Worm (Caenorhabditis elegans) whole organism, young adult: ENCODE data around the gene hmit-1.1.

Experiments
- B0019.2 ChIP-seq: fragments of 200-800 bp; sonication (Bioruptor generic); conservative IDR thresholded peaks from 2 replicates; pipeline ENCODE4 v1.3.6; 2022; ENCODE audit warnings: missing genetic modification reagents, missing genetic modification characterization, missing compliant biosample characterization
- B0261.1 ChIP-seq: sonication (generic microtip); optimal IDR thresholded peaks from 2 replicates; lab custom pipeline; 2016; ENCODE audit warnings: mild to moderate bottlenecking, missing genetic modification characterization, moderate library complexity, missing compliant biosample characterization
- B0336.3 ChIP-seq: fragments of 200-800 bp; sonication (Bioruptor generic); IDR thresholded peaks from 2 replicates; pipeline ENCODE4 v1.3.6; 2022; ENCODE audit warnings: missing genetic modification characterization, missing compliant biosample characterization
- C17E4.6 ChIP-seq: fragments of 200-800 bp; sonication (Bioruptor generic); IDR thresholded peaks from 2 replicates; pipeline ENCODE4 v1.3.6; 2022; ENCODE audit warnings: missing genetic modification reagents, missing genetic modification characterization, missing compliant biosample characterization
- F22D6.2 ChIP-seq: sonication (generic microtip); optimal IDR thresholded peaks from 2 replicates; lab custom pipeline; 2016; ENCODE audit warnings: mild to moderate bottlenecking, missing genetic modification characterization, missing compliant biosample characterization
- F37B4.10 ChIP-seq: fragments of 200-800 bp; sonication (Bioruptor generic); IDR thresholded peaks from 2 replicates; pipeline ENCODE4 v1.3.6; 2022; ENCODE audit warnings: missing genetic modification characterization, missing compliant biosample characterization
- T26A5.8 ChIP-seq: sonication (generic microtip); optimal IDR thresholded peaks from 2 replicates; lab custom pipeline; 2016; ENCODE audit warnings: missing genetic modification characterization, missing compliant biosample characterization
- Y53F4B.3 ChIP-seq: fragments of 200-800 bp; sonication (Bioruptor generic); IDR thresholded peaks from 2 replicates; pipeline ENCODE4 v1.3.6; 2022; ENCODE audit warnings: missing genetic modification reagents, missing genetic modification characterization, missing compliant biosample characterization
- Y53G8AR.9 ChIP-seq: fragments of 200-800 bp; sonication (Bioruptor generic); conservative IDR thresholded peaks from 2 replicates; pipeline ENCODE4 v1.3.6; 2022; ENCODE audit warnings: missing genetic modification reagents, missing genetic modification characterization, missing compliant biosample characterization
- Y67H2A.10 ChIP-seq: fragments of 200-800 bp; sonication (Bioruptor generic); conservative IDR thresholded peaks from 2 replicates; pipeline ENCODE4 v1.3.6; 2022; ENCODE audit warnings: missing genetic modification reagents, missing genetic modification characterization, missing compliant biosample characterization
- ZK185.1 ChIP-seq: sonication (generic microtip); optimal IDR thresholded peaks from 2 replicates; lab custom pipeline; 2016; ENCODE audit warnings: mild to moderate bottlenecking, missing genetic modification characterization, missing compliant biosample characterization; ENCODE audit not compliant: poor library complexity, severe bottlenecking
- ama-1 ChIP-seq, 3 experiments: fragments of 150-350 bp in 1 of 3; sonication (generic microtip) in 2 of 3; optimal IDR thresholded peaks; 2 replicates each; lab custom pipeline; 2014 to 2018; ENCODE audit warnings: missing biosample characterization in 2 of 3, missing genetic modification characterization in 2 of 3, missing genetic modification reagents in 2 of 3
- aptf-3 ChIP-seq: fragments of 200-800 bp; sonication (Bioruptor generic); IDR thresholded peaks from 2 replicates; pipeline ENCODE4 v1.3.6; 2022; ENCODE audit warnings: missing genetic modification characterization, missing compliant biosample characterization
- bed-1 ChIP-seq: fragments of 200-800 bp; sonication (Bioruptor generic); IDR thresholded peaks from 2 replicates; pipeline ENCODE4 v1.3.6; 2022; ENCODE audit warnings: missing genetic modification reagents, missing genetic modification characterization, missing compliant biosample characterization
- cebp-1 ChIP-seq, 2 experiments: fragments of 200-800 bp in 1 of 2; sonication (Bioruptor generic) in 1 of 2; sonication (generic microtip) in 1 of 2; IDR thresholded peaks in 1 of 2; optimal IDR thresholded peaks in 1 of 2; 2 replicates each; pipeline versions ENCODE4 v1.3.6 to Lab custom; 2017 to 2022; ENCODE audit warnings: missing compliant biosample characterization in 2 of 2, missing genetic modification characterization in 2 of 2, mild to moderate bottlenecking in 1 of 2, missing genetic modification reagents in 1 of 2, moderate library complexity in 1 of 2
- ceh-100 ChIP-seq: fragments of 200-800 bp; sonication (Bioruptor generic); IDR thresholded peaks from 2 replicates; pipeline ENCODE4 v1.3.6; 2022; ENCODE audit warnings: missing genetic modification reagents, missing genetic modification characterization, missing compliant biosample characterization
- ceh-27 ChIP-seq: fragments of 200-800 bp; sonication (Bioruptor generic); optimal IDR thresholded peaks from 2 replicates; lab custom pipeline; 2018; ENCODE audit warnings: mild to moderate bottlenecking, missing genetic modification characterization, moderate library complexity, missing compliant biosample characterization
- ceh-91 ChIP-seq: fragments of 200-800 bp; sonication (Bioruptor generic); IDR thresholded peaks from 2 replicates; pipeline ENCODE4 v1.3.6; 2022; ENCODE audit warnings: missing genetic modification reagents, missing genetic modification characterization, missing compliant biosample characterization
- dpff-1 ChIP-seq: sonication (generic microtip); optimal IDR thresholded peaks from 2 replicates; lab custom pipeline; 2017; ENCODE audit warnings: mild to moderate bottlenecking, missing genetic modification characterization, missing compliant biosample characterization
- egl-18 ChIP-seq: fragments of 200-800 bp; sonication (Bioruptor generic); IDR thresholded peaks from 2 replicates; pipeline ENCODE4 v1.3.6; 2022; ENCODE audit warnings: missing genetic modification reagents, missing genetic modification characterization, missing compliant biosample characterization
- ets-4 ChIP-seq: fragments of 200-800 bp; sonication (Bioruptor generic); optimal IDR thresholded peaks from 2 replicates; lab custom pipeline; 2018; ENCODE audit warnings: mild to moderate bottlenecking, missing genetic modification characterization, missing compliant biosample characterization
- hlh-12 ChIP-seq: sonication (generic microtip); optimal IDR thresholded peaks from 2 replicates; lab custom pipeline; 2016; ENCODE audit warnings: missing genetic modification characterization, missing compliant biosample characterization
- hmg-1.2 ChIP-seq: fragments of 200-800 bp; sonication (Bioruptor generic); IDR thresholded peaks from 2 replicates; pipeline ENCODE4 v1.3.6; 2022; ENCODE audit warnings: missing genetic modification reagents, missing genetic modification characterization, missing compliant biosample characterization
- hrde-1 ChIP-seq: sonication (generic microtip); optimal IDR thresholded peaks from 2 replicates; lab custom pipeline; 2016; ENCODE audit warnings: missing genetic modification characterization, mild to moderate bottlenecking, missing compliant biosample characterization, moderate library complexity, missing genotype, missing genetic modification reagents, borderline replicate concordance
- hsf-1 ChIP-seq: fragments of 200-800 bp; sonication (Bioruptor generic); IDR thresholded peaks from 2 replicates; pipeline ENCODE4 v1.3.6; 2022; ENCODE audit warnings: missing genetic modification reagents, missing genetic modification characterization, missing compliant biosample characterization
- let-607 ChIP-seq, 2 experiments: fragments of 200-800 bp in 1 of 2; sonication (Bioruptor generic) in 1 of 2; sonication (generic microtip) in 1 of 2; optimal IDR thresholded peaks; 2 replicates each; lab custom pipeline; 2016 to 2018; ENCODE audit warnings: mild to moderate bottlenecking in 2 of 2, missing compliant biosample characterization in 2 of 2, missing genetic modification characterization in 2 of 2, moderate library complexity in 2 of 2, missing genotype in 1 of 2
- lin-26 ChIP-seq: fragments of 200-800 bp; sonication (Bioruptor generic); IDR thresholded peaks from 2 replicates; pipeline ENCODE4 v1.3.6; 2022; ENCODE audit warnings: missing genetic modification reagents, missing genetic modification characterization, missing compliant biosample characterization
- lin-35 ChIP-seq, 3 experiments: fragments of 150-350 bp in 2 of 3; sonication (generic microtip) in 1 of 3; optimal IDR thresholded peaks; 2 replicates each; lab custom pipeline; 2014 to 2018; ENCODE audit warnings: missing biosample characterization in 3 of 3, missing genetic modification characterization in 3 of 3, missing genetic modification reagents in 3 of 3
- lin-54 ChIP-seq: fragments of 200-800 bp; sonication (Bioruptor generic); optimal IDR thresholded peaks from 2 replicates; lab custom pipeline; 2018; ENCODE audit warnings: mild to moderate bottlenecking, missing genetic modification characterization, missing compliant biosample characterization
- madf-10 ChIP-seq: sonication (generic microtip); optimal IDR thresholded peaks from 2 replicates; lab custom pipeline; 2016; ENCODE audit warnings: mild to moderate bottlenecking, missing genetic modification characterization, missing compliant biosample characterization
- mxl-1 ChIP-seq: sonication (generic microtip); optimal IDR thresholded peaks from 2 replicates; lab custom pipeline; 2016; ENCODE audit warnings: missing genetic modification characterization, missing compliant biosample characterization
- nfya-1 ChIP-seq: sonication (generic microtip); optimal IDR thresholded peaks from 2 replicates; lab custom pipeline; 2017; ENCODE audit warnings: antibody characterized with exemption, missing compliant biosample characterization, missing genetic modification characterization, borderline replicate concordance; ENCODE audit not compliant: insufficient read depth
- pbrm-1 ChIP-seq: fragments of 200-800 bp; sonication (Bioruptor generic); IDR thresholded peaks from 2 replicates; pipeline ENCODE4 v1.3.6; 2022; ENCODE audit warnings: missing genetic modification reagents, missing genetic modification characterization, missing compliant biosample characterization
- rcor-1 ChIP-seq: fragments of 200-800 bp; sonication (Bioruptor generic); IDR thresholded peaks from 2 replicates; pipeline ENCODE4 v1.3.6; 2022; ENCODE audit warnings: missing genetic modification reagents, missing genetic modification characterization, missing compliant biosample characterization
- rec-8 ChIP-seq, 2 experiments: sonication (generic microtip); optimal IDR thresholded peaks; 2 replicates each; lab custom pipeline; 2016; ENCODE audit warnings: mild to moderate bottlenecking in 2 of 2, missing genetic modification characterization in 2 of 2, missing genetic modification reagents in 2 of 2, missing genotype in 2 of 2, missing biosample characterization in 1 of 2, missing compliant biosample characterization in 1 of 2, moderate library complexity in 1 of 2
- repo-1 ChIP-seq: sonication (generic microtip); optimal IDR thresholded peaks from 2 replicates; lab custom pipeline; 2017; ENCODE audit warnings: mild to moderate bottlenecking, missing genetic modification characterization, missing compliant biosample characterization
- sdz-38 ChIP-seq: sonication (generic microtip); optimal IDR thresholded peaks from 2 replicates; lab custom pipeline; 2016; ENCODE audit warnings: missing genotype, missing genetic modification characterization, missing compliant biosample characterization
- snpc-1.1 ChIP-seq: sonication (generic microtip); optimal IDR thresholded peaks from 2 replicates; lab custom pipeline; 2017; ENCODE audit warnings: missing genetic modification characterization, mild to moderate bottlenecking, missing compliant biosample characterization, antibody characterized with exemption, moderate library complexity, missing genotype, missing genetic modification reagents; ENCODE audit not compliant: insufficient read depth
- somi-1 ChIP-seq: fragments of 200-800 bp; sonication (Bioruptor generic); optimal IDR thresholded peaks from 2 replicates; lab custom pipeline; 2018; ENCODE audit warnings: mild to moderate bottlenecking, missing genetic modification characterization, missing compliant biosample characterization
- sptf-2 ChIP-seq: fragments of 200-800 bp; sonication (Bioruptor generic); optimal IDR thresholded peaks from 2 replicates; lab custom pipeline; 2018; ENCODE audit warnings: mild to moderate bottlenecking, missing genetic modification characterization, missing compliant biosample characterization
- zim-3 ChIP-seq: sonication (generic microtip); optimal IDR thresholded peaks from 2 replicates; lab custom pipeline; 2017; ENCODE audit warnings: mild to moderate bottlenecking, missing genetic modification characterization, moderate library complexity, missing compliant biosample characterization
- ztf-18 ChIP-seq: sonication (generic microtip); optimal IDR thresholded peaks from 2 replicates; lab custom pipeline; 2016; ENCODE audit warnings: missing genotype, mild to moderate bottlenecking, missing genetic modification characterization, missing compliant biosample characterization
- ztf-22 ChIP-seq: fragments of 200-800 bp; sonication (Bioruptor generic); optimal IDR thresholded peaks from 2 replicates; lab custom pipeline; 2018; ENCODE audit warnings: mild to moderate bottlenecking, missing genetic modification characterization, moderate library complexity, missing compliant biosample characterization
- ztf-25 ChIP-seq: fragments of 200-800 bp; sonication (Bioruptor generic); IDR thresholded peaks from 2 replicates; pipeline ENCODE4 v1.3.6; 2022; ENCODE audit warnings: missing genetic modification reagents, missing genetic modification characterization, missing compliant biosample characterization
- ztf-26 ChIP-seq: sonication (generic microtip); optimal IDR thresholded peaks from 2 replicates; lab custom pipeline; 2017; ENCODE audit warnings: missing genetic modification characterization, missing compliant biosample characterization

Gene hmit-1.1

ce11 chrV:18571533-18571932, 54.9 kb downstream of the hmit-1.1 start, which contains the start of gene Y51A2D.21:
Gene Y51A2D.21, plus strand, starts transcription at chrV:18571833.
- TF ChIP-seq mxl-1 (no peak), ztf-22 (GFP tag; lab: Kevin White, UChicago) (no peak), B0336.3 (GFP tag; lab: Robert Waterston, UW) (no peak), rcor-1 (GFP tag; lab: Robert Waterston, UW) (no peak), let-607 (tag; optimal IDR thresholded peaks at IDR 0.05; lab: Kevin White, UChicago) (no peak), zim-3 (no peak), lin-54 (no peak), F37B4.10 (GFP tag; lab: Robert Waterston, UW) (no peak), ama-1 (optimal IDR thresholded peaks at IDR 0.05; lab: Kevin White, UChicago) (no peak), ama-1 (GFP tag; optimal IDR thresholded peaks at IDR 0.05; lab: Kevin White, UChicago) (no peak), hsf-1 (no peak), madf-10 (no peak), B0019.2 (GFP tag; lab: Robert Waterston, UW) (no peak), somi-1 (GFP tag; lab: Kevin White, UChicago) (no peak)

ce11 chrV:18573199-18573598, 56.6 kb downstream of the hmit-1.1 start:
- no peak for TF ChIP-seq C17E4.6
- peak; percentile 31 for TF ChIP-seq ets-4 (GFP tag; lab: Kevin White, UChicago)
- 0 out of 2 replicates have a peak, but pooled peaks have one; percentile 58 for TF ChIP-seq lin-26 (GFP tag; lab: Robert Waterston, UW)
- no peak for TF ChIP-seq snpc-1.1 (tag; lab: Kevin White, UChicago)
- TF ChIP-seq B0019.2 (GFP tag; lab: Robert Waterston, UW) = no peak
- no peak for TF ChIP-seq cebp-1 (GFP tag; IDR thresholded peaks at IDR 0.05; lab: Robert Waterston, UW)
- TF ChIP-seq cebp-1 (tag; optimal IDR thresholded peaks at IDR 0.05; lab: Kevin White, UChicago) = peak; percentile 32
- TF ChIP-seq aptf-3 (GFP tag; lab: Robert Waterston, UW) = no peak
- no peak for TF ChIP-seq ceh-91 (GFP tag; lab: Robert Waterston, UW)
- no peak for TF ChIP-seq dpff-1
- no peak for TF ChIP-seq ztf-25 (GFP tag; lab: Robert Waterston, UW)
- TF ChIP-seq ZK185.1 = peak; percentile 28
- TF ChIP-seq hrde-1 (tag; lab: Kevin White, UChicago) = no peak
- TF ChIP-seq sdz-38 (tag; lab: Kevin White, UChicago) = no peak
- peak; percentile 90 for TF ChIP-seq ztf-18 (tag; lab: Kevin White, UChicago)
- no peak for TF ChIP-seq ama-1 (optimal IDR thresholded peaks at IDR 0.05; lab: Kevin White, UChicago)
- peak in 1 of 2 experiments; percentile 1 for TF ChIP-seq ama-1 (GFP tag; optimal IDR thresholded peaks at IDR 0.05; lab: Kevin White, UChicago)
- 0 out of 2 replicates have a peak, but pooled peaks have one; percentile 9 for TF ChIP-seq pbrm-1 (GFP tag; lab: Robert Waterston, UW)
- TF ChIP-seq rec-8 (tag; optimal IDR thresholded peaks at IDR 0.05; lab: Kevin White, UChicago) = no peak
- no peak for TF ChIP-seq bed-1 (GFP tag; lab: Robert Waterston, UW)
- TF ChIP-seq B0336.3 (GFP tag; lab: Robert Waterston, UW) = 0 out of 2 replicates have a peak, but pooled peaks have one; percentile 23
- TF ChIP-seq nfya-1 (tag; lab: Kevin White, UChicago) = no peak
- no peak for TF ChIP-seq ceh-100
- no peak for TF ChIP-seq B0261.1 (tag; lab: Kevin White, UChicago)
- no peak for TF ChIP-seq sptf-2 (GFP tag; lab: Kevin White, UChicago)
- TF ChIP-seq ceh-27 (GFP tag; lab: Kevin White, UChicago) = no peak
- TF ChIP-seq repo-1 = peak; percentile 86
- no peak for TF ChIP-seq Y67H2A.10 (GFP tag; lab: Robert Waterston, UW)
- no peak for TF ChIP-seq Y53F4B.3 (GFP tag; lab: Robert Waterston, UW)
- TF ChIP-seq egl-18 (GFP tag; lab: Robert Waterston, UW) = no peak
- peak in 1 of 3 experiments; percentile 13 for TF ChIP-seq lin-35 (GFP tag; optimal IDR thresholded peaks at IDR 0.05; lab: Kevin White, UChicago)
- no peak; the same call in 1 of the 2 replicates for TF ChIP-seq Y53G8AR.9
- TF ChIP-seq T26A5.8 (tag; lab: Kevin White, UChicago) = no peak
- TF ChIP-seq hlh-12 (tag; lab: Kevin White, UChicago) = no peak
- TF ChIP-seq let-607 (tag; optimal IDR thresholded peaks at IDR 0.05; lab: Kevin White, UChicago) = no peak
- no peak for TF ChIP-seq lin-54
- no peak for TF ChIP-seq hmg-1.2 (GFP tag; lab: Robert Waterston, UW)
- TF ChIP-seq F22D6.2 (tag; lab: Kevin White, UChicago) = no peak
- peak; percentile 85 for TF ChIP-seq ztf-26 (tag; lab: Kevin White, UChicago)
